Worm (Caenorhabditis elegans) whole organism, young adult: ENCODE measurements around the gene F28D1.6.

ENCODE experiments used
- C06A6.2 ChIP-seq: fragments of 200-800 bp; sonication (Bioruptor generic); conservative IDR thresholded peaks from 2 replicates; pipeline ENCODE4 v1.3.6; 2022; ENCODE audit warnings: missing genetic modification characterization, missing compliant biosample characterization
- C17E4.6 ChIP-seq: fragments of 200-800 bp; sonication (Bioruptor generic); IDR thresholded peaks from 2 replicates; pipeline ENCODE4 v1.3.6; 2022; ENCODE audit warnings: missing genetic modification reagents, missing genetic modification characterization, missing compliant biosample characterization
- F22D6.2 ChIP-seq: sonication (generic microtip); optimal IDR thresholded peaks from 2 replicates; lab custom pipeline; 2016; ENCODE audit warnings: mild to moderate bottlenecking, missing genetic modification characterization, missing compliant biosample characterization
- F33H1.4 ChIP-seq: fragments of 200-800 bp; sonication (Bioruptor generic); IDR thresholded peaks from 2 replicates; pipeline ENCODE4 v1.3.6; 2022; ENCODE audit warnings: missing genetic modification reagents, missing genetic modification characterization, missing compliant biosample characterization
- F39B2.1 ChIP-seq: fragments of 200-800 bp; sonication (Bioruptor generic); IDR thresholded peaks from 2 replicates; pipeline ENCODE4 v1.3.6; 2022; ENCODE audit warnings: missing genetic modification reagents, missing genetic modification characterization, missing compliant biosample characterization
- Y53G8AR.9 ChIP-seq: fragments of 200-800 bp; sonication (Bioruptor generic); conservative IDR thresholded peaks from 2 replicates; pipeline ENCODE4 v1.3.6; 2022; ENCODE audit warnings: missing genetic modification reagents, missing genetic modification characterization, missing compliant biosample characterization
- ZK185.1 ChIP-seq: sonication (generic microtip); optimal IDR thresholded peaks from 2 replicates; lab custom pipeline; 2016; ENCODE audit warnings: mild to moderate bottlenecking, missing genetic modification characterization, missing compliant biosample characterization; ENCODE audit not compliant: poor library complexity, severe bottlenecking
- ama-1 ChIP-seq, 3 experiments: fragments of 150-350 bp in 1 of 3; sonication (generic microtip) in 2 of 3; optimal IDR thresholded peaks; 2 replicates each; lab custom pipeline; 2014 to 2018; ENCODE audit warnings: missing biosample characterization in 2 of 3, missing genetic modification characterization in 2 of 3, missing genetic modification reagents in 2 of 3
- atf-7 ChIP-seq: sonication (generic microtip); optimal IDR thresholded peaks from 2 replicates; lab custom pipeline; 2017; ENCODE audit warnings: mild to moderate bottlenecking, missing genetic modification characterization, missing compliant biosample characterization
- athp-1 ChIP-seq: sonication (generic microtip); optimal IDR thresholded peaks from 2 replicates; lab custom pipeline; 2017; ENCODE audit warnings: mild to moderate bottlenecking, missing genetic modification characterization, missing compliant biosample characterization
- attf-3 ChIP-seq: fragments of 200-800 bp; sonication (Bioruptor generic); conservative IDR thresholded peaks from 2 replicates; pipeline ENCODE4 v1.3.6; 2022; ENCODE audit warnings: missing genetic modification reagents, missing genetic modification characterization, missing compliant biosample characterization
- attf-6 ChIP-seq: fragments of 200-800 bp; sonication (Bioruptor generic); IDR thresholded peaks from 2 replicates; pipeline ENCODE4 v1.3.6; 2022; ENCODE audit warnings: missing genetic modification reagents, missing genetic modification characterization, missing compliant biosample characterization
- bed-2 ChIP-seq: fragments of 200-800 bp; sonication (Bioruptor generic); IDR thresholded peaks from 2 replicates; pipeline ENCODE4 v1.3.6; 2022; ENCODE audit warnings: missing genetic modification reagents, missing genetic modification characterization, missing compliant biosample characterization
- ccch-3 ChIP-seq: fragments of 200-800 bp; sonication (Bioruptor generic); optimal IDR thresholded peaks from 2 replicates; lab custom pipeline; 2018; ENCODE audit warnings: mild to moderate bottlenecking, missing genetic modification characterization, missing compliant biosample characterization
- cebp-2 ChIP-seq: fragments of 200-800 bp; sonication (Bioruptor generic); IDR thresholded peaks from 2 replicates; pipeline ENCODE4 v1.3.6; 2022; ENCODE audit warnings: missing genetic modification characterization, missing compliant biosample characterization
- ceh-58 ChIP-seq: fragments of 200-800 bp; sonication (Bioruptor generic); IDR thresholded peaks from 2 replicates; pipeline ENCODE4 v1.3.6; 2022; ENCODE audit warnings: missing genetic modification characterization, missing compliant biosample characterization
- ceh-91 ChIP-seq: fragments of 200-800 bp; sonication (Bioruptor generic); IDR thresholded peaks from 2 replicates; pipeline ENCODE4 v1.3.6; 2022; ENCODE audit warnings: missing genetic modification reagents, missing genetic modification characterization, missing compliant biosample characterization
- dpl-1 ChIP-seq: fragments of 150-350 bp; optimal IDR thresholded peaks from 2 replicates; lab custom pipeline; 2014; ENCODE audit warnings: missing biosample characterization, missing genetic modification reagents, missing genetic modification characterization
- egl-44 ChIP-seq: fragments of 200-800 bp; sonication (Bioruptor generic); IDR thresholded peaks from 2 replicates; pipeline ENCODE4 v1.3.6; 2022; ENCODE audit warnings: missing genetic modification reagents, missing genetic modification characterization, missing compliant biosample characterization
- egrh-3 ChIP-seq: fragments of 200-800 bp; sonication (Bioruptor generic); IDR thresholded peaks from 2 replicates; pipeline ENCODE4 v1.3.6; 2022; ENCODE audit warnings: missing genetic modification reagents, missing genetic modification characterization, missing compliant biosample characterization
- fkh-3 ChIP-seq: sonication (generic microtip); optimal IDR thresholded peaks from 2 replicates; lab custom pipeline; 2016; ENCODE audit warnings: mild to moderate bottlenecking, missing genetic modification characterization, missing compliant biosample characterization
- him-1 ChIP-seq: sonication (generic microtip); optimal IDR thresholded peaks from 2 replicates; lab custom pipeline; 2016; ENCODE audit warnings: missing genotype, missing genetic modification reagents, missing genetic modification characterization, missing compliant biosample characterization
- hrde-1 ChIP-seq: sonication (generic microtip); optimal IDR thresholded peaks from 2 replicates; lab custom pipeline; 2016; ENCODE audit warnings: missing genetic modification characterization, mild to moderate bottlenecking, missing compliant biosample characterization, moderate library complexity, missing genotype, missing genetic modification reagents, borderline replicate concordance
- hsf-1 ChIP-seq: fragments of 200-800 bp; sonication (Bioruptor generic); IDR thresholded peaks from 2 replicates; pipeline ENCODE4 v1.3.6; 2022; ENCODE audit warnings: missing genetic modification reagents, missing genetic modification characterization, missing compliant biosample characterization
- lin-26 ChIP-seq: fragments of 200-800 bp; sonication (Bioruptor generic); IDR thresholded peaks from 2 replicates; pipeline ENCODE4 v1.3.6; 2022; ENCODE audit warnings: missing genetic modification reagents, missing genetic modification characterization, missing compliant biosample characterization
- lin-35 ChIP-seq, 3 experiments: fragments of 150-350 bp in 2 of 3; sonication (generic microtip) in 1 of 3; optimal IDR thresholded peaks; 2 replicates each; lab custom pipeline; 2014 to 2018; ENCODE audit warnings: missing biosample characterization in 3 of 3, missing genetic modification characterization in 3 of 3, missing genetic modification reagents in 3 of 3
- lin-40 ChIP-seq: sonication (generic microtip); optimal IDR thresholded peaks from 2 replicates; lab custom pipeline; 2016; ENCODE audit warnings: missing genetic modification characterization, mild to moderate bottlenecking, missing compliant biosample characterization, missing genotype, missing genetic modification reagents
- lin-54 ChIP-seq: fragments of 200-800 bp; sonication (Bioruptor generic); optimal IDR thresholded peaks from 2 replicates; lab custom pipeline; 2018; ENCODE audit warnings: mild to moderate bottlenecking, missing genetic modification characterization, missing compliant biosample characterization
- lsl-1 ChIP-seq: fragments of 200-800 bp; sonication (Bioruptor generic); optimal IDR thresholded peaks from 2 replicates; lab custom pipeline; 2018; ENCODE audit warnings: mild to moderate bottlenecking, missing genetic modification characterization, moderate library complexity, missing compliant biosample characterization
- lsy-27 ChIP-seq: sonication (generic microtip); optimal IDR thresholded peaks from 2 replicates; lab custom pipeline; 2017; ENCODE audit warnings: missing genetic modification characterization, mild to moderate bottlenecking, missing compliant biosample characterization, antibody characterized with exemption, missing genotype, borderline replicate concordance; ENCODE audit not compliant: insufficient read depth
- madf-3 ChIP-seq: fragments of 200-800 bp; sonication (Bioruptor generic); IDR thresholded peaks from 2 replicates; pipeline ENCODE4 v1.3.6; 2022; ENCODE audit warnings: missing genetic modification reagents, missing genetic modification characterization, missing compliant biosample characterization
- madf-6 ChIP-seq: fragments of 200-800 bp; sonication (Bioruptor generic); IDR thresholded peaks from 2 replicates; pipeline ENCODE4 v1.3.6; 2022; ENCODE audit warnings: missing genetic modification reagents, missing genetic modification characterization, missing compliant biosample characterization
- mxl-1 ChIP-seq: sonication (generic microtip); optimal IDR thresholded peaks from 2 replicates; lab custom pipeline; 2016; ENCODE audit warnings: missing genetic modification characterization, missing compliant biosample characterization
- nfyb-1 ChIP-seq: fragments of 200-800 bp; sonication (Bioruptor generic); IDR thresholded peaks from 2 replicates; pipeline ENCODE4 v1.3.6; 2022; ENCODE audit warnings: missing genetic modification reagents, missing genetic modification characterization, missing compliant biosample characterization
- nhr-120 ChIP-seq: fragments of 200-800 bp; sonication (Bioruptor generic); IDR thresholded peaks from 2 replicates; pipeline ENCODE4 v1.3.6; 2022; ENCODE audit warnings: missing genetic modification characterization, missing compliant biosample characterization
- nhr-179 ChIP-seq: sonication (generic microtip); optimal IDR thresholded peaks from 2 replicates; lab custom pipeline; 2016; ENCODE audit warnings: mild to moderate bottlenecking, missing genetic modification characterization, missing compliant biosample characterization
- nhr-80 ChIP-seq: sonication (generic microtip); optimal IDR thresholded peaks from 2 replicates; lab custom pipeline; 2016; ENCODE audit warnings: missing genetic modification characterization, missing compliant biosample characterization
- pha-4 ChIP-seq: fragments of 150-350 bp; sonication (generic microtip); optimal IDR thresholded peaks from 2 replicates; lab custom pipeline; 2014; ENCODE audit warnings: missing biosample characterization, missing genetic modification reagents, missing genetic modification characterization
- rpc-1 ChIP-seq, 2 experiments: fragments of 150-350 bp in 1 of 2; sonication (generic microtip) in 1 of 2; optimal IDR thresholded peaks; 2 replicates each; lab custom pipeline; 2014 to 2018; ENCODE audit warnings: missing biosample characterization in 1 of 2, missing genetic modification characterization in 1 of 2, missing genetic modification reagents in 1 of 2, missing genotype in 1 of 2
- sdz-38 ChIP-seq: sonication (generic microtip); optimal IDR thresholded peaks from 2 replicates; lab custom pipeline; 2016; ENCODE audit warnings: missing genotype, missing genetic modification characterization, missing compliant biosample characterization
- sea-2 ChIP-seq: fragments of 200-800 bp; sonication (Bioruptor generic); IDR thresholded peaks from 2 replicates; pipeline ENCODE4 v1.3.6; 2022; ENCODE audit warnings: missing genetic modification characterization, missing compliant biosample characterization
- snpc-1.1 ChIP-seq: sonication (generic microtip); optimal IDR thresholded peaks from 2 replicates; lab custom pipeline; 2017; ENCODE audit warnings: missing genetic modification characterization, mild to moderate bottlenecking, missing compliant biosample characterization, antibody characterized with exemption, moderate library complexity, missing genotype, missing genetic modification reagents; ENCODE audit not compliant: insufficient read depth
- snpc-3.4 ChIP-seq: sonication (generic microtip); optimal IDR thresholded peaks from 2 replicates; lab custom pipeline; 2017; ENCODE audit warnings: missing genetic modification characterization, mild to moderate bottlenecking, missing compliant biosample characterization, antibody characterized with exemption, moderate library complexity, missing genotype, missing genetic modification reagents
- snpc-4 ChIP-seq, 5 experiments: fragments of 150-350 bp in 1 of 5; sonication (generic microtip) in 4 of 5; optimal IDR thresholded peaks; 2 replicates each; lab custom pipeline; 2014 to 2018; ENCODE audit warnings: missing genetic modification characterization in 5 of 5, missing biosample characterization in 3 of 5, antibody characterized with exemption in 2 of 5, mild to moderate bottlenecking in 2 of 5, missing compliant biosample characterization in 2 of 5, missing genotype in 2 of 5, moderate library complexity in 2 of 5, missing genetic modification reagents in 1 of 5
- somi-1 ChIP-seq: fragments of 200-800 bp; sonication (Bioruptor generic); optimal IDR thresholded peaks from 2 replicates; lab custom pipeline; 2018; ENCODE audit warnings: mild to moderate bottlenecking, missing genetic modification characterization, missing compliant biosample characterization
- unc-62 ChIP-seq: fragments of 150-350 bp; optimal IDR thresholded peaks from 2 replicates; lab custom pipeline; 2014; ENCODE audit warnings: missing biosample characterization, missing genetic modification reagents, missing genetic modification characterization
- xnd-1 ChIP-seq: sonication (generic microtip); optimal IDR thresholded peaks from 2 replicates; lab custom pipeline; 2016; ENCODE audit warnings: missing genotype, missing genetic modification reagents, missing genetic modification characterization, missing compliant biosample characterization

Gene F28D1.6

ce11 chrIV:12389951-12390350 lies 5.0 kb upstream of the F28D1.6 start, which contains the start of gene spe-45 (continued):
- TF ChIP-seq C06A6.2 (GFP tag; lab: Robert Waterston, UW) (no peak), lin-54 (peak; percentile 73), lin-35 (GFP tag; optimal IDR thresholded peaks at IDR 0.05; lab: Kevin White, UChicago) (peak in 1 of 3 experiments; percentile 38), attf-3 (GFP tag; lab: Robert Waterston, UW) (no peak), F33H1.4 (peak; percentile 43), snpc-4 (GFP tag; optimal IDR thresholded peaks at IDR 0.05; lab: Kevin White, UChicago) (no peak), snpc-4 (tag; optimal IDR thresholded peaks at IDR 0.05; lab: Kevin White, UChicago) (peak in 2 of 4 experiments; percentile 15 to 47), mxl-1 (tag; lab: Kevin White, UChicago) (no peak), sdz-38 (tag; lab: Kevin White, UChicago) (no peak), nhr-179 (tag; lab: Kevin White, UChicago) (no peak), C17E4.6 (GFP tag; lab: Robert Waterston, UW) (no peak), somi-1 (GFP tag; lab: Kevin White, UChicago) (no peak), lsl-1 (GFP tag; lab: Kevin White, UChicago) (peak; percentile 28), dpl-1 (no peak), fkh-3 (no peak), nhr-120 (GFP tag; lab: Robert Waterston, UW) (no peak), nfyb-1 (no peak), Y53G8AR.9 (GFP tag; lab: Robert Waterston, UW) (peak; percentile 79), egl-44 (GFP tag; lab: Robert Waterston, UW) (no peak), nhr-80 (tag; lab: Kevin White, UChicago) (no peak), F22D6.2 (tag; lab: Kevin White, UChicago) (no peak), hrde-1 (tag; lab: Kevin White, UChicago) (peak; percentile 28), pha-4 (tag; lab: Kevin White, UChicago) (no peak), ama-1 (optimal IDR thresholded peaks at IDR 0.05; lab: Kevin White, UChicago) (no peak), ama-1 (GFP tag; optimal IDR thresholded peaks at IDR 0.05; lab: Kevin White, UChicago) (peak in 1 of 2 experiments; percentile 74), lsy-27 (no peak), F39B2.1 (GFP tag; lab: Robert Waterston, UW) (0 out of 2 replicates have a peak, but pooled peaks have one; percentile 2), sea-2 (GFP tag; lab: Robert Waterston, UW) (no peak), hsf-1 (GFP tag; lab: Robert Waterston, UW) (peak; percentile 58; the same call in 1 of the 2 replicates), madf-6 (GFP tag; lab: Robert Waterston, UW) (peak; percentile 73), snpc-3.4 (tag; lab: Kevin White, UChicago) (peak; percentile 43), cebp-2 (GFP tag; lab: Robert Waterston, UW) (peak; percentile 81; the same call in 1 of the 2 replicates), athp-1 (tag; lab: Kevin White, UChicago) (peak; percentile 64), madf-3 (GFP tag; lab: Robert Waterston, UW) (peak; percentile 41; the same call in 1 of the 2 replicates), bed-2 (GFP tag; lab: Robert Waterston, UW) (no peak), ceh-91 (GFP tag; lab: Robert Waterston, UW) (no peak), ceh-58 (GFP tag; lab: Robert Waterston, UW) (peak; percentile 24; the same call in 1 of the 2 replicates), atf-7 (no peak), ccch-3 (GFP tag; lab: Kevin White, UChicago) (no peak), rpc-1 (optimal IDR thresholded peaks at IDR 0.05; lab: Kevin White, UChicago) (no peak), rpc-1 (tag; optimal IDR thresholded peaks at IDR 0.05; lab: Kevin White, UChicago) (no peak), lin-40 (tag; lab: Kevin White, UChicago) (no peak), attf-6 (peak; percentile 74; the same call in 1 of the 2 replicates), him-1 (peak; percentile 32), xnd-1 (no peak), ZK185.1 (tag; lab: Kevin White, UChicago) (no peak), lin-26 (peak; percentile 78), snpc-1.1 (tag; lab: Kevin White, UChicago) (no peak), unc-62 (no peak), egrh-3 (GFP tag; lab: Robert Waterston, UW) (no peak)
